Worm (Caenorhabditis elegans) whole organism, L4 larva: ENCODE results near the gene C28C12.11.

Experiments
- D1046.2 ChIP-seq: fragments of 200-800 bp; sonication (Bioruptor generic); IDR thresholded peaks from 2 replicates; pipeline ENCODE4 v1.3.6; 2022; ENCODE audit warnings: missing genetic modification characterization, missing compliant biosample characterization
- F26F4.8 ChIP-seq: fragments of 200-800 bp; sonication (Bioruptor generic); conservative IDR thresholded peaks from 2 replicates; pipeline ENCODE4 v1.3.6; 2022; ENCODE audit warnings: missing genetic modification characterization, missing compliant biosample characterization
- F37D6.2 ChIP-seq: sonication (generic microtip); optimal IDR thresholded peaks from 2 replicates; lab custom pipeline; 2016; ENCODE audit warnings: mild to moderate bottlenecking, missing genetic modification characterization, missing compliant biosample characterization
- Y5F2A.4 ChIP-seq: fragments of 200-800 bp; sonication (Bioruptor generic); optimal IDR thresholded peaks from 2 replicates; lab custom pipeline; 2018; ENCODE audit warnings: mild to moderate bottlenecking, missing genetic modification characterization, missing compliant biosample characterization
- Y75B8A.6 ChIP-seq: fragments of 200-800 bp; sonication (Bioruptor generic); IDR thresholded peaks from 2 replicates; pipeline ENCODE4 v1.3.6; 2022; ENCODE audit warnings: missing genetic modification reagents, missing genetic modification characterization, missing compliant biosample characterization
- ZK337.2 ChIP-seq: fragments of 200-800 bp; sonication (Bioruptor generic); IDR thresholded peaks from 2 replicates; pipeline ENCODE4 v1.3.6; 2022; ENCODE audit warnings: missing genetic modification reagents, missing genetic modification characterization, missing compliant biosample characterization
- aha-1 ChIP-seq: fragments of 150-350 bp; peaks from one replicate; lab custom pipeline; 2014; ENCODE audit warnings: missing biosample characterization, missing genetic modification characterization
- aly-2 ChIP-seq: sonication (generic microtip); optimal IDR thresholded peaks from 2 replicates; lab custom pipeline; 2018; ENCODE audit warnings: missing biosample characterization, missing genetic modification characterization
- ama-1 ChIP-seq: fragments of 150-350 bp; optimal IDR thresholded peaks from 2 replicates; lab custom pipeline; 2014; ENCODE audit warnings: inconsistent platforms, mixed read lengths
- arid-1 ChIP-seq: fragments of 200-800 bp; sonication (Bioruptor generic); conservative IDR thresholded peaks from 2 replicates; pipeline ENCODE4 v1.3.6; 2022; ENCODE audit warnings: missing genetic modification reagents, missing genetic modification characterization, missing compliant biosample characterization
- ceh-20 ChIP-seq: fragments of 200-800 bp; sonication (Bioruptor generic); IDR thresholded peaks from 2 replicates; pipeline ENCODE4 v1.3.6; 2022; ENCODE audit warnings: missing genetic modification reagents, missing genetic modification characterization, missing compliant biosample characterization
- ceh-28 ChIP-seq: fragments of 150-350 bp; optimal IDR thresholded peaks from 2 replicates; lab custom pipeline; 2014; ENCODE audit warnings: missing biosample characterization, missing genetic modification reagents, missing genetic modification characterization
- ceh-44 ChIP-seq: fragments of 200-800 bp; sonication (Bioruptor generic); IDR thresholded peaks from 2 replicates; pipeline ENCODE4 v1.3.6; 2022; ENCODE audit warnings: missing genetic modification reagents, missing genetic modification characterization, missing compliant biosample characterization
- ceh-62 ChIP-seq: sonication (generic microtip); optimal IDR thresholded peaks from 2 replicates; lab custom pipeline; 2017; ENCODE audit warnings: missing biosample characterization, missing genetic modification characterization
- daf-12 ChIP-seq: fragments of 150-350 bp; optimal IDR thresholded peaks from 2 replicates; lab custom pipeline; 2014; ENCODE audit warnings: missing biosample characterization, missing genetic modification reagents, missing genetic modification characterization
- daf-16 ChIP-seq, 3 experiments: sonication (generic microtip); optimal IDR thresholded peaks; 2 replicates each; lab custom pipeline; 2016 to 2017; ENCODE audit warnings: missing genetic modification characterization in 3 of 3, missing genetic modification reagents in 3 of 3, mild to moderate bottlenecking in 2 of 3, missing compliant biosample characterization in 2 of 3, missing biosample characterization in 1 of 3, moderate library complexity in 1 of 3
- daf-19 ChIP-seq: fragments of 200-800 bp; sonication (Bioruptor generic); conservative IDR thresholded peaks from 2 replicates; pipeline ENCODE4 v1.3.6; 2022; ENCODE audit warnings: missing genetic modification characterization, missing compliant biosample characterization
- daf-8 ChIP-seq: fragments of 200-800 bp; sonication (Bioruptor generic); IDR thresholded peaks from 2 replicates; pipeline ENCODE4 v1.3.6; 2022; ENCODE audit warnings: missing genetic modification characterization, missing compliant biosample characterization
- dmd-6 ChIP-seq: fragments of 200-800 bp; sonication (Bioruptor generic); IDR thresholded peaks from 2 replicates; pipeline ENCODE4 v1.3.6; 2022; ENCODE audit warnings: missing genetic modification reagents, missing genetic modification characterization, missing compliant biosample characterization
- dmd-8 ChIP-seq: fragments of 200-800 bp; sonication (Bioruptor generic); IDR thresholded peaks from 2 replicates; pipeline ENCODE4 v1.3.6; 2022; ENCODE audit warnings: missing genetic modification characterization, missing compliant biosample characterization
- duxl-1 ChIP-seq: sonication (generic microtip); optimal IDR thresholded peaks from 2 replicates; lab custom pipeline; 2016; ENCODE audit warnings: mild to moderate bottlenecking, missing genetic modification characterization, moderate library complexity, missing compliant biosample characterization; ENCODE audit not compliant: poor library complexity
- fkh-10 ChIP-seq: fragments of 150-350 bp; optimal IDR thresholded peaks from 2 replicates; lab custom pipeline; 2014; ENCODE audit warnings: missing biosample characterization, missing genetic modification reagents, missing genetic modification characterization
- hlh-30 ChIP-seq: sonication (generic microtip); optimal IDR thresholded peaks from 2 replicates; lab custom pipeline; 2017; ENCODE audit warnings: antibody characterized with exemption, mild to moderate bottlenecking, missing genetic modification characterization, missing compliant biosample characterization; ENCODE audit not compliant: insufficient read depth
- jun-1 ChIP-seq: fragments of 150-350 bp; optimal IDR thresholded peaks from 2 replicates; lab custom pipeline; 2014; ENCODE audit warnings: missing biosample characterization, missing genetic modification reagents, missing genetic modification characterization
- lin-13 ChIP-seq: fragments of 150-350 bp; optimal IDR thresholded peaks from 2 replicates; lab custom pipeline; 2014; ENCODE audit warnings: missing biosample characterization, missing genetic modification reagents, missing genetic modification characterization
- lin-29 ChIP-seq: fragments of 200-800 bp; sonication (Bioruptor generic); IDR thresholded peaks from 2 replicates; pipeline ENCODE4 v1.3.6; 2022; ENCODE audit warnings: missing genetic modification reagents, missing genetic modification characterization, missing compliant biosample characterization
- lsy-2 ChIP-seq, 2 experiments: fragments of 150-350 bp in 1 of 2; sonication (generic microtip) in 1 of 2; optimal IDR thresholded peaks; 2 replicates each; lab custom pipeline; 2014 to 2017; ENCODE audit warnings: missing biosample characterization in 2 of 2, missing genetic modification characterization in 2 of 2
- madf-5 ChIP-seq, 2 experiments: fragments of 200-800 bp; sonication (Bioruptor generic); IDR thresholded peaks; 2 replicates each; pipeline ENCODE4 v1.3.6; 2022; ENCODE audit warnings: missing compliant biosample characterization in 2 of 2, missing genetic modification characterization in 2 of 2
- mdl-1 ChIP-seq, 2 experiments: fragments of 150-350 bp in 1 of 2; sonication (generic microtip) in 1 of 2; optimal IDR thresholded peaks; 2 replicates each; lab custom pipeline; 2014 to 2017; ENCODE audit warnings: missing biosample characterization in 2 of 2, missing genetic modification characterization in 2 of 2
- mdt-29 ChIP-seq: fragments of 200-800 bp; sonication (Bioruptor generic); IDR thresholded peaks from 2 replicates; pipeline ENCODE4 v1.3.6; 2022; ENCODE audit warnings: missing genetic modification reagents, missing genetic modification characterization, missing compliant biosample characterization
- nhr-102 ChIP-seq: sonication (generic microtip); optimal IDR thresholded peaks from 2 replicates; lab custom pipeline; 2016; ENCODE audit warnings: mild to moderate bottlenecking, missing genetic modification characterization, moderate library complexity, missing compliant biosample characterization
- nhr-237 ChIP-seq: sonication (generic microtip); optimal IDR thresholded peaks from 2 replicates; lab custom pipeline; 2017; ENCODE audit warnings: missing biosample characterization, missing genetic modification characterization
- nhr-41 ChIP-seq: fragments of 200-800 bp; sonication (Bioruptor generic); IDR thresholded peaks from 2 replicates; pipeline ENCODE4 v1.3.6; 2022; ENCODE audit warnings: missing genetic modification reagents, missing genetic modification characterization, missing compliant biosample characterization
- nhr-42 ChIP-seq: fragments of 200-800 bp; sonication (Bioruptor generic); IDR thresholded peaks from 2 replicates; pipeline ENCODE4 v1.3.6; 2022; ENCODE audit warnings: missing genetic modification characterization, missing compliant biosample characterization
- nhr-48 ChIP-seq: sonication (generic microtip); optimal IDR thresholded peaks from 2 replicates; lab custom pipeline; 2016; ENCODE audit warnings: mild to moderate bottlenecking, missing genetic modification characterization, missing compliant biosample characterization
- pqm-1 ChIP-seq: sonication (generic microtip); optimal IDR thresholded peaks from 2 replicates; lab custom pipeline; 2017; ENCODE audit warnings: missing biosample characterization, missing genetic modification characterization
- rbr-2 ChIP-seq: sonication (generic microtip); optimal IDR thresholded peaks from 2 replicates; lab custom pipeline; 2016; ENCODE audit warnings: missing genotype, missing genetic modification characterization, missing compliant biosample characterization
- sdz-12 ChIP-seq: fragments of 200-800 bp; sonication (Bioruptor generic); optimal IDR thresholded peaks from 2 replicates; lab custom pipeline; 2018; ENCODE audit warnings: mild to moderate bottlenecking, missing genetic modification characterization, missing compliant biosample characterization
- set-16 ChIP-seq: fragments of 200-800 bp; sonication (Bioruptor generic); IDR thresholded peaks from 2 replicates; pipeline ENCODE4 v1.3.6; 2022; ENCODE audit warnings: missing genetic modification reagents, missing genetic modification characterization, missing compliant biosample characterization
- spr-1 ChIP-seq: sonication (generic microtip); optimal IDR thresholded peaks from 2 replicates; lab custom pipeline; 2016; ENCODE audit warnings: mild to moderate bottlenecking, missing genetic modification characterization, missing compliant biosample characterization
- unc-130 ChIP-seq: sonication (generic microtip); optimal IDR thresholded peaks from 2 replicates; lab custom pipeline; 2016; ENCODE audit warnings: missing genetic modification reagents, missing genetic modification characterization, missing compliant biosample characterization
- unc-62 ChIP-seq, 3 experiments: fragments of 150-350 bp in 1 of 3; sonication (generic microtip); optimal IDR thresholded peaks in 2 of 3; peaks in 1 of 3; 1 replicate in 1 of 3; 2 replicates in 2 of 3; lab custom pipeline; 2014 to 2017; ENCODE audit warnings: missing biosample characterization in 3 of 3, missing genetic modification characterization in 3 of 3, missing genetic modification reagents in 3 of 3, missing genotype in 1 of 3
- zag-1 ChIP-seq: fragments of 150-350 bp; optimal IDR thresholded peaks from 2 replicates; lab custom pipeline; 2014; ENCODE audit warnings: missing biosample characterization, missing genetic modification characterization
- zip-11 ChIP-seq: fragments of 200-800 bp; sonication (Bioruptor generic); IDR thresholded peaks from 2 replicates; pipeline ENCODE4 v1.3.6; 2022; ENCODE audit warnings: missing genetic modification characterization, missing compliant biosample characterization
- zip-2 ChIP-seq: fragments of 150-350 bp; optimal IDR thresholded peaks from 2 replicates; lab custom pipeline; 2014; ENCODE audit warnings: missing biosample characterization, missing genetic modification characterization
- ztf-11 ChIP-seq: fragments of 150-350 bp; optimal IDR thresholded peaks from 2 replicates; lab custom pipeline; 2014; ENCODE audit warnings: missing biosample characterization, missing genetic modification characterization

C28C12.11 gene

ce11 chrIV:8431567-8432458 is 42.0 kb upstream of the C28C12.11 start (continued):
- TF ChIP-seq nhr-102 (tag; lab: Kevin White, UChicago) (peak; percentile 24), aly-2 (no peak), daf-12 (tag; lab: Kevin White, UChicago) (no peak), unc-130 (no peak), ceh-20 (peak; percentile 60), nhr-48 (tag; lab: Kevin White, UChicago) (no peak), ZK337.2 (GFP tag; lab: Robert Waterston, UW) (no peak), pqm-1 (tag; lab: Kevin White, UChicago) (no peak), madf-5 (GFP tag; IDR thresholded peaks at IDR 0.05; lab: Robert Waterston, UW) (0 out of 4 replicates have a peak, but pooled peaks of 1 of the 2 experiments have one; percentile 18), hlh-30 (tag; lab: Kevin White, UChicago) (peak; percentile 97), daf-19 (GFP tag; lab: Robert Waterston, UW) (no peak), aha-1 (peak; percentile 98), ceh-28 (tag; lab: Kevin White, UChicago) (peak; percentile 81), zag-1 (tag; lab: Kevin White, UChicago) (no peak), Y5F2A.4 (GFP tag; lab: Kevin White, UChicago) (no peak), Y75B8A.6 (GFP tag; lab: Robert Waterston, UW) (0 out of 2 replicates have a peak, but pooled peaks have one; percentile 17), duxl-1 (tag; lab: Kevin White, UChicago) (peak; percentile 49), nhr-41 (GFP tag; lab: Robert Waterston, UW) (0 out of 2 replicates have a peak, but pooled peaks have one; percentile 11), lin-29 (GFP tag; lab: Robert Waterston, UW) (no peak), daf-8 (GFP tag; lab: Robert Waterston, UW) (no peak), ceh-62 (peak; percentile 33), ceh-44 (GFP tag; lab: Robert Waterston, UW) (no peak)

ce11 chrIV:8432709-8433108 is 41.1 kb upstream of the C28C12.11 start, which contains the start of the genes T26A8.4 and pdtf-1:
T26A8.4 (minus strand) TSS chrIV:8432893.
pdtf-1 (plus strand) TSS chrIV:8433038.
- TF ChIP-seq F37D6.2 (tag; lab: Kevin White, UChicago) (peak; percentile 56), zag-1 (tag; lab: Kevin White, UChicago) (no peak), mdt-29 (peak; percentile 66), lin-13 (GFP tag; lab: Kevin White, UChicago) (peak; percentile 95), nhr-42 (GFP tag; lab: Robert Waterston, UW) (peak; percentile 87), daf-16 (GFP tag; optimal IDR thresholded peaks at IDR 0.05; lab: Kevin White, UChicago) (peak; percentile 38 to 78), daf-16 (tag; optimal IDR thresholded peaks at IDR 0.05; lab: Kevin White, UChicago) (peak; percentile 82), dmd-8 (no peak), ztf-11 (tag; lab: Kevin White, UChicago) (no peak), nhr-48 (tag; lab: Kevin White, UChicago) (peak; percentile 63), lsy-2 (tag; optimal IDR thresholded peaks at IDR 0.05; lab: Kevin White, UChicago) (peak; percentile 99 to 100), spr-1 (peak; percentile 64), D1046.2 (GFP tag; lab: Robert Waterston, UW) (peak; percentile 99), aly-2 (no peak), rbr-2 (tag; lab: Kevin White, UChicago) (peak; percentile 89), set-16 (GFP tag; lab: Robert Waterston, UW) (peak; percentile 76), sdz-12 (GFP tag; lab: Kevin White, UChicago) (no peak), ama-1 (lab: Kevin White, UChicago) (peak; percentile 91), dmd-6 (GFP tag; lab: Robert Waterston, UW) (peak; percentile 79), F26F4.8 (no peak), daf-12 (tag; lab: Kevin White, UChicago) (no peak), ZK337.2 (GFP tag; lab: Robert Waterston, UW) (no peak), zip-2 (tag; lab: Kevin White, UChicago) (peak; percentile 69), fkh-10 (GFP tag; lab: Kevin White, UChicago) (peak; percentile 92), ceh-44 (GFP tag; lab: Robert Waterston, UW) (peak; percentile 63; the same call in 1 of the 2 replicates), arid-1 (peak; percentile 87), jun-1 (tag; lab: Kevin White, UChicago) (peak; percentile 68), zip-11 (no peak), nhr-237 (tag; lab: Kevin White, UChicago) (peak; percentile 52), unc-62 (GFP tag; optimal IDR thresholded peaks at IDR 0.05 in 1 of 2; lab: Kevin White, UChicago) (peak in 1 of 2 experiments; percentile 100), unc-62 (tag; optimal IDR thresholded peaks at IDR 0.05; lab: Kevin White, UChicago) (no peak), mdl-1 (tag; optimal IDR thresholded peaks at IDR 0.05; lab: Kevin White, UChicago) (peak; percentile 82 to 97), unc-130 (peak; percentile 82), daf-19 (GFP tag; lab: Robert Waterston, UW) (no peak), aha-1 (peak; percentile 100)
